Fruit fly (Drosophila melanogaster): Measurements from ENCODE around the gene Grx1.

Gene Grx1

dm6 chr3L:18822450-18823220 lies 46.4 kb upstream of the Grx1 start, which contains the start of gene Cat (continued):
- TF ChIP-seq CG10147 (GFP tag; optimal IDR thresholded peaks at IDR 0.05), result peak; percentile 29
- TF ChIP-seq CG10543 (GFP tag; optimal IDR thresholded peaks at IDR 0.05), result peak; percentile 52
- TF ChIP-seq CG9609 (GFP tag; optimal IDR thresholded peaks at IDR 0.05), result no peak
- TF ChIP-seq Adf1 (GFP tag; IDR thresholded peaks at IDR 0.05), result peak; percentile 44
- peak; percentile 32 for TF ChIP-seq exex (tag; optimal IDR thresholded peaks at IDR 0.05)
- TF ChIP-seq CG18476 (GFP tag; optimal IDR thresholded peaks at IDR 0.05), result peak; percentile 37
- no peak for TF ChIP-seq Kr (GFP tag; optimal IDR thresholded peaks at IDR 0.05)
- TF ChIP-seq CG4854 (GFP tag; optimal IDR thresholded peaks at IDR 0.05), result no peak
- TF ChIP-seq CG6791 (GFP tag; IDR thresholded peaks at IDR 0.05; ENCODE audit: partially characterized antibody), result no peak; the same call in 2 of the 3 replicates
- TF ChIP-seq crc (GFP tag; optimal IDR thresholded peaks at IDR 0.05), result no peak
- peak; percentile 35 for TF ChIP-seq CG30020 (tag; optimal IDR thresholded peaks at IDR 0.05)
- peak; percentile 25 for TF ChIP-seq CG6854 (GFP tag; optimal IDR thresholded peaks at IDR 0.05)
- no peak for TF ChIP-seq Neu2 (GFP tag; optimal IDR thresholded peaks at IDR 0.05; ENCODE audit: borderline replicate concordance)
- peak; percentile 23 for TF ChIP-seq CG3281 (GFP tag; optimal IDR thresholded peaks at IDR 0.05)
- no peak for TF ChIP-seq CG11504 (tag; optimal IDR thresholded peaks at IDR 0.05)
- TF ChIP-seq CG2875 (GFP tag; optimal IDR thresholded peaks at IDR 0.05), result no peak
- TF ChIP-seq Atf6 (GFP tag; IDR thresholded peaks at IDR 0.05), result no peak
- TF ChIP-seq unc-4 (GFP tag; IDR thresholded peaks at IDR 0.05; ENCODE audit: partially characterized antibody), result peak; percentile 91
- TF ChIP-seq slp2 (GFP tag; optimal IDR thresholded peaks at IDR 0.05), result no peak
- TF ChIP-seq toy (GFP tag; IDR thresholded peaks at IDR 0.05), result no peak
- TF ChIP-seq CG12744 (GFP tag; optimal IDR thresholded peaks at IDR 0.05), result peak; percentile 10
- no peak for TF ChIP-seq grn (GFP tag; optimal IDR thresholded peaks at IDR 0.05)
- no peak for TF ChIP-seq Oaz (GFP tag; IDR thresholded peaks at IDR 0.05)
- peak; percentile 48 for TF ChIP-seq Sry-δ (GFP tag; optimal IDR thresholded peaks at IDR 0.05)
- no peak for TF ChIP-seq abd-A (tag; optimal IDR thresholded peaks at IDR 0.05)
- no peak for TF ChIP-seq CG8478 (optimal IDR thresholded peaks at IDR 0.05)
- TF ChIP-seq Doc3 (GFP tag; IDR thresholded peaks at IDR 0.05; ENCODE audit: partially characterized antibody), result peak; percentile 88
- TF ChIP-seq Rfx (GFP tag; IDR thresholded peaks at IDR 0.05), result peak; percentile 43; the same call in 1 of the 2 replicates
- TF ChIP-seq CG17328 (GFP tag; IDR thresholded peaks at IDR 0.05), result no peak
- peak in 1 of 2 experiments; percentile 12 for TF ChIP-seq crp (GFP tag; optimal IDR thresholded peaks at IDR 0.05)
- no peak for TF ChIP-seq gt (GFP tag; IDR thresholded peaks at IDR 0.05)
- TF ChIP-seq CG4282 (GFP tag; optimal IDR thresholded peaks at IDR 0.05), result peak; percentile 7
- TF ChIP-seq Drgx (GFP tag; IDR thresholded peaks at IDR 0.05), result peak; percentile 99
- no peak for TF ChIP-seq fd64A (GFP tag; optimal IDR thresholded peaks at IDR 0.05)
- TF ChIP-seq CG11247 (GFP tag; IDR thresholded peaks at IDR 0.05), result no peak
- TF ChIP-seq CG14050 (GFP tag; IDR thresholded peaks at IDR 0.05), result no peak
- no peak for TF ChIP-seq sim (GFP tag; IDR thresholded peaks at IDR 0.05)
- peak; percentile 53; the same call in 1 of the 2 replicates for TF ChIP-seq rib (GFP tag; IDR thresholded peaks at IDR 0.05)
- TF ChIP-seq stwl (tag; optimal IDR thresholded peaks at IDR 0.05), result peak; percentile 45
- TF ChIP-seq CG13287 (GFP tag; IDR thresholded peaks at IDR 0.05; ENCODE audit: partially characterized antibody), result peak; percentile 93
- no peak for TF ChIP-seq CG10366 (GFP tag; IDR thresholded peaks at IDR 0.05)
- peak; percentile 4 for TF ChIP-seq dmrt11E (tag; optimal IDR thresholded peaks at IDR 0.05)
- no peak for TF ChIP-seq CG11560 (tag; IDR thresholded peaks at IDR 0.05)
- no peak for TF ChIP-seq tap (tag; optimal IDR thresholded peaks at IDR 0.05)
- TF ChIP-seq CG12219 (GFP tag; optimal IDR thresholded peaks at IDR 0.05), result no peak
- no peak for TF ChIP-seq dati (GFP tag; IDR thresholded peaks at IDR 0.05)
- TF ChIP-seq Usf (GFP tag; optimal IDR thresholded peaks at IDR 0.05), result no peak
- TF ChIP-seq az2 (GFP tag; optimal IDR thresholded peaks at IDR 0.05), result peak; percentile 26
- peak; percentile 52 for TF ChIP-seq vfl (GFP tag; optimal IDR thresholded peaks at IDR 0.05)
- TF ChIP-seq Fer2 (tag; optimal IDR thresholded peaks at IDR 0.05), result no peak
